Fruit fly (Drosophila melanogaster) whole organism, embryonic: Measurements from ENCODE around the gene CG7943.

Source experiments
- BEAF-32 ChIP-seq: fragments of 200-800 bp; sonication (Bioruptor generic); optimal IDR thresholded peaks from 3 replicates; lab custom pipeline; 2017; ENCODE audit warnings: missing biosample characterization, missing genetic modification characterization, mild to moderate bottlenecking, moderate library complexity, missing genetic modification reagents
- CG10147 ChIP-seq: fragments of 200-800 bp; sonication (Bioruptor generic); optimal IDR thresholded peaks from 2 replicates; lab custom pipeline; 2019; ENCODE audit warnings: missing biosample characterization, mild to moderate bottlenecking, missing genetic modification characterization, moderate library complexity
- CG10274 ChIP-seq: fragments of 200-800 bp; sonication (Bioruptor generic); optimal IDR thresholded peaks from 3 replicates; lab custom pipeline; 2017; ENCODE audit warnings: missing biosample characterization, mild to moderate bottlenecking, missing genetic modification characterization
- CG10366 ChIP-seq: fragments of 200-800 bp; sonication (Bioruptor generic); IDR thresholded peaks from 2 replicates; pipeline ENCODE4 v1.3.6; 2022; ENCODE audit warnings: missing biosample characterization, missing genetic modification characterization
- CG10654 ChIP-seq: fragments of 200-800 bp; sonication (Bioruptor generic); optimal IDR thresholded peaks from 2 replicates; lab custom pipeline; 2016; ENCODE audit warnings: missing biosample characterization, missing genetic modification characterization
- CG10959 ChIP-seq: fragments of 200-800 bp; sonication (Bioruptor generic); IDR thresholded peaks from 2 replicates; pipeline ENCODE4 v1.3.6; 2022; ENCODE audit warnings: missing biosample characterization, missing genetic modification characterization
- CG12391 ChIP-seq: fragments of 200-800 bp; sonication (Bioruptor generic); optimal IDR thresholded peaks from 3 replicates; lab custom pipeline; 2018; ENCODE audit warnings: missing biosample characterization, mild to moderate bottlenecking, missing genetic modification characterization, moderate library complexity
- CG15011 ChIP-seq: fragments of 200-800 bp; sonication (Bioruptor generic); optimal IDR thresholded peaks from 3 replicates; lab custom pipeline; 2018; ENCODE audit warnings: missing biosample characterization, mild to moderate bottlenecking, missing genetic modification characterization
- CG15269 ChIP-seq: fragments of 200-800 bp; sonication (Bioruptor generic); optimal IDR thresholded peaks from 2 replicates; lab custom pipeline; 2018; ENCODE audit warnings: missing biosample characterization, mild to moderate bottlenecking, missing genetic modification characterization, moderate library complexity
- CG17186 ChIP-seq: fragments of 200-800 bp; sonication (Bioruptor generic); optimal IDR thresholded peaks from 3 replicates; lab custom pipeline; 2017; ENCODE audit warnings: missing biosample characterization, missing genetic modification reagents, missing genetic modification characterization
- CG17385 ChIP-seq: fragments of 200-800 bp; sonication (Bioruptor generic); optimal IDR thresholded peaks from 3 replicates; lab custom pipeline; 2018; ENCODE audit warnings: missing biosample characterization, mild to moderate bottlenecking, missing genetic modification characterization
- CG17802 ChIP-seq: fragments of 200-800 bp; sonication (Bioruptor generic); optimal IDR thresholded peaks from 2 replicates; lab custom pipeline; 2018; ENCODE audit warnings: missing biosample characterization, mild to moderate bottlenecking, missing genetic modification characterization, moderate library complexity
- CG17829 ChIP-seq: fragments of 200-800 bp; optimal IDR thresholded peaks from 2 replicates; lab custom pipeline; 2019; ENCODE audit warnings: missing biosample characterization, mild to moderate bottlenecking, missing genetic modification characterization, moderate library complexity
- CG18011 ChIP-seq: fragments of 200-800 bp; sonication (Bioruptor generic); optimal IDR thresholded peaks from 2 replicates; lab custom pipeline; 2017; ENCODE audit warnings: missing biosample characterization, missing genetic modification characterization, mild to moderate bottlenecking, moderate library complexity, missing genotype
- CG18764 ChIP-seq: fragments of 200-800 bp; sonication (Bioruptor generic); optimal IDR thresholded peaks from 3 replicates; lab custom pipeline; 2016; ENCODE audit warnings: missing biosample characterization, missing genetic modification characterization
- CG2120 ChIP-seq: fragments of 200-800 bp; sonication (Bioruptor generic); optimal IDR thresholded peaks from 3 replicates; lab custom pipeline; 2016; ENCODE audit warnings: missing biosample characterization, missing genetic modification characterization
- CG3163 ChIP-seq: fragments of 200-800 bp; sonication (Bioruptor generic); optimal IDR thresholded peaks from 3 replicates; lab custom pipeline; 2016; ENCODE audit warnings: missing biosample characterization, missing genetic modification characterization
- CG4617 ChIP-seq: fragments of 200-800 bp; sonication (Bioruptor generic); optimal IDR thresholded peaks from 3 replicates; lab custom pipeline; 2016; ENCODE audit warnings: missing biosample characterization, missing genetic modification characterization, borderline replicate concordance
- CG4730 ChIP-seq: fragments of 200-800 bp; sonication (Bioruptor generic); IDR thresholded peaks from 2 replicates; pipeline ENCODE4 v1.3.6; 2022; ENCODE audit warnings: missing biosample characterization, missing genetic modification characterization
- CG5953 ChIP-seq: fragments of 200-800 bp; sonication (Bioruptor generic); IDR thresholded peaks from 2 replicates; pipeline ENCODE4 v1.3.6; 2022; ENCODE audit warnings: missing biosample characterization, missing genetic modification characterization
- CG6813 ChIP-seq: fragments of 200-800 bp; sonication (Bioruptor generic); optimal IDR thresholded peaks from 2 replicates; lab custom pipeline; 2017; ENCODE audit warnings: missing biosample characterization, missing genetic modification characterization, mild to moderate bottlenecking, moderate library complexity, missing genetic modification reagents
- CG7372 ChIP-seq: fragments of 200-800 bp; sonication (Bioruptor generic); IDR thresholded peaks from 2 replicates; pipeline ENCODE4 v1.3.6; 2022; ENCODE audit warnings: missing biosample characterization, missing genetic modification characterization
- CG8924 ChIP-seq: fragments of 200-800 bp; optimal IDR thresholded peaks from 3 replicates; lab custom pipeline; 2019; ENCODE audit warnings: missing biosample characterization, mild to moderate bottlenecking, missing genetic modification characterization, moderate library complexity
- CkIIα-i1 ChIP-seq: fragments of 200-800 bp; sonication (Bioruptor generic); IDR thresholded peaks from 2 replicates; pipeline ENCODE4 v1.3.6; 2022; ENCODE audit warnings: missing biosample characterization, missing genetic modification characterization
- Dbx ChIP-seq: fragments of 200-800 bp; sonication (Bioruptor generic); IDR thresholded peaks from 3 replicates; pipeline ENCODE4 v1.3.6; 2022; ENCODE audit warnings: missing biosample characterization, missing genetic modification characterization
- Drgx ChIP-seq: fragments of 200-800 bp; sonication (Bioruptor generic); IDR thresholded peaks from 2 replicates; pipeline ENCODE4 v1.3.6; 2022; ENCODE audit warnings: missing biosample characterization, missing genetic modification characterization
- Gsc ChIP-seq: fragments of 200-800 bp; sonication (Bioruptor generic); IDR thresholded peaks from 2 replicates; pipeline ENCODE4 v1.3.6; 2022; ENCODE audit warnings: missing biosample characterization, missing genetic modification characterization
- Kr ChIP-seq: fragments of 200-800 bp; sonication (Bioruptor generic); optimal IDR thresholded peaks from 2 replicates; lab custom pipeline; 2017; ENCODE audit warnings: missing biosample characterization, mild to moderate bottlenecking, missing genetic modification characterization
- Opbp ChIP-seq: fragments of 200-800 bp; sonication (Bioruptor generic); IDR thresholded peaks from 3 replicates; pipeline ENCODE4 v1.3.6; 2022; ENCODE audit warnings: missing biosample characterization, missing genetic modification characterization; ENCODE audit not compliant: partially characterized antibody
- Optix ChIP-seq: fragments of 200-800 bp; sonication (Bioruptor generic); IDR thresholded peaks from 3 replicates; pipeline ENCODE4 v1.3.6; 2022; ENCODE audit warnings: missing biosample characterization, missing genetic modification characterization
- Rfx ChIP-seq: fragments of 200-800 bp; sonication (Bioruptor generic); IDR thresholded peaks from 2 replicates; pipeline ENCODE4 v1.3.6; 2022; ENCODE audit warnings: missing biosample characterization, missing genetic modification characterization
- Sox102F ChIP-seq: fragments of 200-800 bp; sonication (Bioruptor generic); optimal IDR thresholded peaks from 2 replicates; lab custom pipeline; 2018; ENCODE audit warnings: missing biosample characterization, mild to moderate bottlenecking, missing genetic modification characterization, moderate library complexity
- Sry-δ ChIP-seq: fragments of 200-800 bp; sonication (Bioruptor generic); optimal IDR thresholded peaks from 2 replicates; lab custom pipeline; 2016; ENCODE audit warnings: missing biosample characterization, missing genetic modification characterization
- YL-1 ChIP-seq: fragments of 200-800 bp; sonication (Bioruptor generic); optimal IDR thresholded peaks from 3 replicates; lab custom pipeline; 2017; ENCODE audit warnings: missing biosample characterization, mild to moderate bottlenecking, missing genetic modification characterization
- ato ChIP-seq: fragments of 200-800 bp; sonication (Bioruptor generic); IDR thresholded peaks from 2 replicates; pipeline ENCODE4 v1.3.6; 2022; ENCODE audit warnings: missing biosample characterization, missing genetic modification characterization; ENCODE audit not compliant: partially characterized antibody
- cwo ChIP-seq: fragments of 200-800 bp; sonication (Bioruptor generic); optimal IDR thresholded peaks from 3 replicates; lab custom pipeline; 2017; ENCODE audit warnings: missing biosample characterization, missing genetic modification characterization, mild to moderate bottlenecking, moderate library complexity, missing genetic modification reagents
- dpn ChIP-seq, 2 experiments: fragments of 200-800 bp; sonication (Bioruptor generic); optimal IDR thresholded peaks; 3 replicates each; lab custom pipeline; 2016; ENCODE audit warnings: missing biosample characterization in 2 of 2, missing genetic modification characterization in 2 of 2
- dysf ChIP-seq: fragments of 200-800 bp; sonication (Bioruptor generic); IDR thresholded peaks from 3 replicates; pipeline ENCODE4 v1.3.6; 2022; ENCODE audit warnings: missing biosample characterization, missing genetic modification characterization
- gt ChIP-seq: fragments of 200-800 bp; sonication (Bioruptor generic); IDR thresholded peaks from 2 replicates; pipeline ENCODE4 v1.3.6; 2022; ENCODE audit warnings: missing biosample characterization, missing genetic modification characterization
- hkb ChIP-seq, 2 experiments: fragments of 200-800 bp in 1 of 2; fragments of >200 bp in 1 of 2; sonication (Bioruptor generic) in 1 of 2; IDR thresholded peaks in 1 of 2; optimal IDR thresholded peaks in 1 of 2; 2 replicates each; pipeline versions ENCODE4 v1.3.6 to Lab custom; 2017 to 2022; ENCODE audit warnings: missing biosample characterization in 1 of 2, missing genetic modification characterization in 1 of 2
- inv ChIP-seq: fragments of 200-800 bp; sonication (Bioruptor generic); IDR thresholded peaks from 2 replicates; pipeline ENCODE4 v1.3.6; 2022; ENCODE audit warnings: missing biosample characterization, missing genetic modification characterization; ENCODE audit not compliant: partially characterized antibody
- lmd ChIP-seq: fragments of 200-800 bp; sonication (Bioruptor generic); IDR thresholded peaks from 2 replicates; pipeline ENCODE4 v1.3.6; 2022; ENCODE audit warnings: missing biosample characterization, missing genetic modification characterization
- mld ChIP-seq: fragments of 200-800 bp; sonication (Bioruptor generic); IDR thresholded peaks from 3 replicates; pipeline ENCODE4 v1.3.6; 2022; ENCODE audit warnings: missing biosample characterization, missing genetic modification characterization; ENCODE audit not compliant: partially characterized antibody
- nerfin-1 ChIP-seq: fragments of 200-800 bp; sonication (Bioruptor generic); optimal IDR thresholded peaks from 3 replicates; lab custom pipeline; 2019; ENCODE audit warnings: missing biosample characterization, mild to moderate bottlenecking, missing genetic modification characterization, moderate library complexity
- row ChIP-seq: fragments of 200-800 bp; sonication (Bioruptor generic); IDR thresholded peaks from 3 replicates; pipeline ENCODE4 v1.3.6; 2022; ENCODE audit warnings: missing biosample characterization, missing genetic modification characterization
- scrt ChIP-seq: fragments of 200-800 bp; sonication (Bioruptor generic); optimal IDR thresholded peaks from 2 replicates; lab custom pipeline; 2018; ENCODE audit warnings: missing biosample characterization, mild to moderate bottlenecking, missing genetic modification characterization, moderate library complexity
- stc ChIP-seq: fragments of 200-800 bp; sonication (Bioruptor generic); IDR thresholded peaks from 2 replicates; pipeline ENCODE4 v1.3.6; 2022; ENCODE audit warnings: missing biosample characterization, missing genetic modification characterization
- tap ChIP-seq: fragments of 200-800 bp; optimal IDR thresholded peaks from 3 replicates; lab custom pipeline; 2019; ENCODE audit warnings: missing biosample characterization, mild to moderate bottlenecking, missing genetic modification characterization, moderate library complexity
- tna ChIP-seq: fragments of 200-800 bp; sonication (Bioruptor generic); IDR thresholded peaks from 2 replicates; pipeline ENCODE4 v1.3.6; 2022; ENCODE audit warnings: missing biosample characterization, missing genetic modification characterization; ENCODE audit not compliant: partially characterized antibody
- toy ChIP-seq: fragments of 200-800 bp; sonication (Bioruptor generic); IDR thresholded peaks from 2 replicates; pipeline ENCODE4 v1.3.6; 2022; ENCODE audit warnings: missing biosample characterization, missing genetic modification characterization

Gene CG7943

dm6 chr3R:30004648-30005047 is 41.6 kb upstream of the CG7943 start, which contains the start of the genes Nlp and Nph (continued):
- TF ChIP-seq CG17186 (GFP tag; lab: Kevin White, UChicago), result peak; percentile 80
- TF ChIP-seq toy (GFP tag; lab: Robert Waterston, UW), result no peak
- TF ChIP-seq dysf (GFP tag; lab: Robert Waterston, UW), result peak; percentile 22; the same call in 1 of the 3 replicates
- TF ChIP-seq Sry-δ (GFP tag; lab: Kevin White, UChicago), result peak; percentile 81
- TF ChIP-seq dpn (GFP tag; optimal IDR thresholded peaks at IDR 0.05; lab: Kevin White, UChicago), result peak; percentile 36 to 41
- peak; percentile 61 for TF ChIP-seq tna
- TF ChIP-seq lmd (GFP tag; lab: Robert Waterston, UW), result no peak
- peak; percentile 43 for TF ChIP-seq CG8924 (tag; lab: Kevin White, UChicago)
- no peak for TF ChIP-seq gt (GFP tag; lab: Robert Waterston, UW)
- TF ChIP-seq CG6813 (GFP tag; lab: Kevin White, UChicago), result no peak
- TF ChIP-seq CG10654 (GFP tag; lab: Kevin White, UChicago), result no peak
- TF ChIP-seq scrt (GFP tag; lab: Kevin White, UChicago), result peak; percentile 75
- peak; percentile 5 for TF ChIP-seq CG17385 (GFP tag; lab: Kevin White, UChicago)
- no peak for TF ChIP-seq CG15011 (GFP tag; lab: Kevin White, UChicago)
- peak; percentile 42 for TF ChIP-seq CG12391
- TF ChIP-seq hkb (optimal IDR thresholded peaks at IDR 0.05; lab: Kevin White, UChicago), result no peak
- TF ChIP-seq hkb (GFP tag; IDR thresholded peaks at IDR 0.05; lab: Robert Waterston, UW), result peak; percentile 48; the same call in 1 of the 2 replicates
- TF ChIP-seq Rfx (GFP tag; lab: Robert Waterston, UW), result peak; percentile 48; the same call in 1 of the 2 replicates
- peak; percentile 70 for TF ChIP-seq inv
- TF ChIP-seq mld (GFP tag; lab: Robert Waterston, UW), result peak; percentile 56; the same call in 1 of the 3 replicates
- no peak for TF ChIP-seq CG3163 (GFP tag; lab: Kevin White, UChicago)
- TF ChIP-seq CG10147 (GFP tag; lab: Kevin White, UChicago), result no peak
- no peak for TF ChIP-seq Kr
- 0 out of 2 replicates have a peak, but pooled peaks have one; percentile 35 for TF ChIP-seq CG7372 (GFP tag; lab: Robert Waterston, UW)
- TF ChIP-seq Optix (GFP tag; lab: Robert Waterston, UW), result no peak
- TF ChIP-seq CG2120 (GFP tag; lab: Kevin White, UChicago), result peak; percentile 45
- TF ChIP-seq Drgx (GFP tag; lab: Robert Waterston, UW), result no peak
- TF ChIP-seq ato, result peak; percentile 85
- no peak for TF ChIP-seq CG15269 (tag; lab: Kevin White, UChicago)
- no peak for TF ChIP-seq stc (GFP tag; lab: Robert Waterston, UW)
- peak; percentile 30 for TF ChIP-seq CG18011 (GFP tag; lab: Kevin White, UChicago)
- no peak for TF ChIP-seq CG10366
- TF ChIP-seq YL-1, result peak; percentile 93
- no peak for TF ChIP-seq Sox102F (GFP tag; lab: Kevin White, UChicago)
- peak; percentile 80 for TF ChIP-seq CG17829 (tag; lab: Kevin White, UChicago)
- TF ChIP-seq CG10959 (GFP tag; lab: Robert Waterston, UW), result no peak
- peak; percentile 28 for TF ChIP-seq CG4617
- peak; percentile 76 for TF ChIP-seq Opbp (GFP tag; lab: Robert Waterston, UW)
- TF ChIP-seq CG4730 (GFP tag; lab: Robert Waterston, UW), result no peak
- TF ChIP-seq CG5953, result no peak
- TF ChIP-seq row (GFP tag; lab: Robert Waterston, UW), result peak; percentile 60
- TF ChIP-seq CG18764 (GFP tag; lab: Kevin White, UChicago), result peak; percentile 10
- peak; percentile 33 for TF ChIP-seq cwo (GFP tag; lab: Kevin White, UChicago)
- TF ChIP-seq Dbx (GFP tag; lab: Robert Waterston, UW), result 0 out of 3 replicates have a peak, but pooled peaks have one; percentile 36
- no peak for TF ChIP-seq CkIIα-i1 (GFP tag; lab: Robert Waterston, UW)
- TF ChIP-seq BEAF-32 (GFP tag; lab: Kevin White, UChicago), result peak; percentile 86
- no peak for TF ChIP-seq Gsc (GFP tag; lab: Robert Waterston, UW)
- no peak for TF ChIP-seq CG17802
- TF ChIP-seq nerfin-1, result no peak
- no peak for TF ChIP-seq tap
- no peak for TF ChIP-seq CG10274 (GFP tag; lab: Kevin White, UChicago)
